Fruit fly (Drosophila melanogaster): ENCODE measurements around the gene Aladin.

- TF ChIP-seq Clk (GFP tag; optimal IDR thresholded peaks at IDR 0.05), result no peak
- no peak for TF ChIP-seq CG14711 (tag; optimal IDR thresholded peaks at IDR 0.05)
- no peak for TF ChIP-seq pad (GFP tag; optimal IDR thresholded peaks at IDR 0.05)
- TF ChIP-seq Crg-1 (GFP tag; optimal IDR thresholded peaks at IDR 0.05), result no peak
- TF ChIP-seq kay (GFP tag; ENCODE audit: borderline replicate concordance), result no peak
- no peak for TF ChIP-seq CG5204 (GFP tag; optimal IDR thresholded peaks at IDR 0.05)
- no peak for TF ChIP-seq CG33017 (tag; optimal IDR thresholded peaks at IDR 0.05)
- TF ChIP-seq ovo (GFP tag; optimal IDR thresholded peaks at IDR 0.05), result peak; percentile 4
- TF ChIP-seq cic (GFP tag; optimal IDR thresholded peaks at IDR 0.05), result no peak
- peak; percentile 65 for TF ChIP-seq bab1 (GFP tag; optimal IDR thresholded peaks at IDR 0.05)
- TF ChIP-seq Hr96 (GFP tag; optimal IDR thresholded peaks at IDR 0.05), result no peak
- no peak for TF ChIP-seq CG7045 (GFP tag; optimal IDR thresholded peaks at IDR 0.05)
- no peak for TF ChIP-seq cnc (optimal IDR thresholded peaks at IDR 0.05)
These were observed 22.9 kb upstream of the Aladin start, which contains the start of gene CG17754 for dm6 chrX:9250161-9250831.
